Worm (Caenorhabditis elegans) whole organism, L3 larva: ENCODE data around the gene Y54G2A.37.

Experiments used
- ZK546.5 ChIP-seq: sonication (generic microtip); optimal IDR thresholded peaks from 2 replicates; lab custom pipeline; 2017; ENCODE audit warnings: missing biosample characterization, missing genetic modification characterization
- daf-12 ChIP-seq: fragments of 150-350 bp; optimal IDR thresholded peaks from 2 replicates; lab custom pipeline; 2014; ENCODE audit warnings: missing biosample characterization, missing genetic modification reagents, missing genetic modification characterization
- elt-3 ChIP-seq, 3 experiments: fragments of 150-350 bp in 1 of 3; sonication (generic microtip) in 2 of 3; optimal IDR thresholded peaks; 2 replicates in 2 of 3; 4 replicates in 1 of 3; lab custom pipeline; 2014 to 2017; ENCODE audit warnings: missing biosample characterization in 3 of 3, missing genetic modification characterization in 3 of 3
- hmg-11 ChIP-seq: sonication (generic microtip); optimal IDR thresholded peaks from 2 replicates; lab custom pipeline; 2016; ENCODE audit warnings: missing genetic modification characterization, missing compliant biosample characterization
- lin-15B ChIP-seq: fragments of 150-350 bp; optimal IDR thresholded peaks from 2 replicates; lab custom pipeline; 2014; ENCODE audit warnings: missing biosample characterization, missing genetic modification characterization
- mdl-1 ChIP-seq: fragments of 150-350 bp; optimal IDR thresholded peaks from 2 replicates; lab custom pipeline; 2014; ENCODE audit warnings: missing biosample characterization, missing genetic modification characterization
- nfya-1 ChIP-seq: sonication (generic microtip); optimal IDR thresholded peaks from 2 replicates; lab custom pipeline; 2017; ENCODE audit warnings: missing genetic modification characterization, mild to moderate bottlenecking, missing compliant biosample characterization, antibody characterized with exemption, moderate library complexity; ENCODE audit not compliant: insufficient read depth
- nhr-76 ChIP-seq: fragments of 150-350 bp; sonication (generic microtip); optimal IDR thresholded peaks from 5 replicates; lab custom pipeline; 2014; ENCODE audit warnings: missing biosample characterization, missing genetic modification characterization
- snpc-4 ChIP-seq: fragments of 150-350 bp; optimal IDR thresholded peaks from 2 replicates; lab custom pipeline; 2014; ENCODE audit warnings: missing biosample characterization, missing genetic modification characterization
- unc-62 ChIP-seq: fragments of 150-350 bp; sonication (generic microtip); optimal IDR thresholded peaks from 4 replicates; lab custom pipeline; 2014; ENCODE audit warnings: missing biosample characterization, missing genetic modification reagents, missing genetic modification characterization
- zag-1 ChIP-seq: fragments of 150-350 bp; optimal IDR thresholded peaks from 2 replicates; lab custom pipeline; 2014; ENCODE audit warnings: missing biosample characterization, missing genetic modification characterization
- ztf-11 ChIP-seq: fragments of 150-350 bp; optimal IDR thresholded peaks from 2 replicates; lab custom pipeline; 2014; ENCODE audit warnings: missing biosample characterization, missing genetic modification characterization

DNA sequence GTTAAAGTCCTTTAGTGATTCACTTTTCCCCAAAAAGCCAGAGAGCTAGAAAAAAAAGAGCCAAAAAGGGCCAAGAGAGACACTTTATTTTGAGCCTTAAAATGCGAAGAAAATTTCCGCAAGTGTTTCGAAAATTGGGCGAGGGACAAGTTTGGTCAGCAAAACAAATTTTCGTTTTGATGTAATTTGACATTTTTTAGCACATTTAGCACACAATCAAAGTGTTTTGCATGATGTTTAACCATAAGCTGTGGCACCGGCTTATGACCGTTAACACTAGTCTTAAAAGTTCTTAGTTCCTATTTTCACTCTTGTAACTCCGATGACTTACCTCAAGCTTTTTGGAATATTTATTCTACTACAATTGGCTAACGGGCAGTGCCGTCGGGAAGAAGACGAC, at the start of gene Y54G2A.37:
- TF ChIP-seq daf-12 (tag; lab: Kevin White, UChicago) (no peak), unc-62 (GFP tag; lab: Kevin White, UChicago) (no peak), snpc-4 (no peak), zag-1 (tag; lab: Kevin White, UChicago) (no peak), lin-15B (tag; lab: Kevin White, UChicago) (no peak), nfya-1 (tag; lab: Kevin White, UChicago) (no peak), ZK546.5 (tag; lab: Kevin White, UChicago) (no peak), mdl-1 (tag; lab: Kevin White, UChicago) (no peak), ztf-11 (no peak), nhr-76 (tag; lab: Kevin White, UChicago) (no peak), hmg-11 (no peak), elt-3 (tag; optimal IDR thresholded peaks at IDR 0.05; lab: Kevin White, UChicago) (no peak)
